Worm (Caenorhabditis elegans): ENCODE measurements around the gene pitr-2.
A peak's percentile ranks its signal among the peaks of the same experiment; 100 is the strongest.

The pitr-2 gene

DNA sequence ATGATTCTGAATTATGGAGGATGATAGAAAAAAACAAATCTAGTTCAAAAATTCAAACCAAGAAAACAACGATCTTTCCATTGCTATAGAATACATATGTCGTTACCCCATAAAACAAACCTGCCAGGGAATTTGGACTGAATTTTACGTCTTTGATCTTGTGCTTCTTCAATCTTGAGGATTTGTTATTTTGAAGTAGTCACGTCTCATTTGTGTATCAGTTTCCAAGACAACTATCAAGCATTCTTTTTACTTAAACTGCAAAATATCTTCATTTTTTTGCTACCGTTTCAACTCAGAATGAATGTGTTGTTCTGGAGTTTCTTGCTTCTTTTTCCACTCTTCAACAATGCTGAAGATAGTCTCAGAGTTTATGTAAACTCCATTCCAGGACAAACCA lies 6.8 kb downstream of the pitr-2 start, which contains the start of gene F21C10.19:
Gene F21C10.19, plus strand, starts transcription at position 301 of the 400 bp plus-strand sequence.
- TF ChIP-seq lin-1 (GFP tag; IDR thresholded peaks at IDR 0.05) (no peak), snpc-4 (tag; optimal IDR thresholded peaks at IDR 0.05) (no peak), ceh-28 (tag; optimal IDR thresholded peaks at IDR 0.05) (no peak), F44E2.7 (GFP tag; IDR thresholded peaks at IDR 0.05) (no peak), F26F4.8 (GFP tag; conservative IDR thresholded peaks at IDR 0.05) (no peak), saeg-2 (GFP tag; IDR thresholded peaks at IDR 0.05) (no peak), mdt-29 (GFP tag; IDR thresholded peaks at IDR 0.05) (no peak), ztf-7 (tag; optimal IDR thresholded peaks at IDR 0.05) (no peak), aha-1 (tag) (no peak)

DNA sequence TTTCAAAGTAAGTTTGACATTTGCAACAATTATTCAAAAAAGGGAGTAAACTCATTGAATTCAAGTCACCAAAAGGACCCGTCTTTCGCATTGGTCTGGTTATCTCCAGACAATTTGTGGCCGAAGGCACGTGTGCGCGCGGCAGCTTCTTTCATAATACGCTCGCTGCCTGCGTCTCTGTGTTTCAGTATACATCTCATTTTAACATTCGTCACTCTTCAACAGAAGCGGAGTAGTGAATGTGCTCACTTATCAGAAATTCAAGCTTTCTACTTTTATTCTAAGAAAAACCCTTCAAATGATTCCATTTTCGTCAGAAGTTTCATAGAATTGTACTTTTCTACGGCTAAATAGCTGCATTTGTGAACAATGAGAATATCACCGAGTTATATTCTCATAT lies 9.0 kb downstream of the pitr-2 start:
- TF ChIP-seq ces-1 (GFP tag; optimal IDR thresholded peaks at IDR 0.05) (peak; percentile 44), fkh-10 (GFP tag; optimal IDR thresholded peaks at IDR 0.05) (peak; percentile 15), daf-12 (tag; optimal IDR thresholded peaks at IDR 0.05) (no peak), nhr-48 (tag; optimal IDR thresholded peaks at IDR 0.05) (peak; percentile 41), lin-29 (GFP tag; IDR thresholded peaks at IDR 0.05) (no peak), mdl-1 (tag; optimal IDR thresholded peaks at IDR 0.05) (peak; percentile 64 to 93), dmd-6 (GFP tag; IDR thresholded peaks at IDR 0.05) (peak; percentile 41; the same call in 1 of the 2 replicates), mxl-3 (GFP tag; optimal IDR thresholded peaks at IDR 0.05) (peak; percentile 77), daf-19 (GFP tag; conservative IDR thresholded peaks at IDR 0.05) (no peak), zip-2 (tag; optimal IDR thresholded peaks at IDR 0.05) (no peak), hmg-1.1 (GFP tag; IDR thresholded peaks at IDR 0.05) (peak; percentile 69), hlh-30 (tag; optimal IDR thresholded peaks at IDR 0.05; ENCODE audit: insufficient read depth) (peak; percentile 86), snpc-1.2 (GFP tag; IDR thresholded peaks at IDR 0.05) (peak; percentile 45; the same call in 1 of the 2 replicates), F37D6.2 (tag; optimal IDR thresholded peaks at IDR 0.05) (peak; percentile 11), nhr-11 (tag; optimal IDR thresholded peaks at IDR 0.05) (peak; percentile 84), ctbp-1 (GFP tag; IDR thresholded peaks at IDR 0.05) (peak; percentile 70; the same call in 1 of the 2 replicates)

DNA sequence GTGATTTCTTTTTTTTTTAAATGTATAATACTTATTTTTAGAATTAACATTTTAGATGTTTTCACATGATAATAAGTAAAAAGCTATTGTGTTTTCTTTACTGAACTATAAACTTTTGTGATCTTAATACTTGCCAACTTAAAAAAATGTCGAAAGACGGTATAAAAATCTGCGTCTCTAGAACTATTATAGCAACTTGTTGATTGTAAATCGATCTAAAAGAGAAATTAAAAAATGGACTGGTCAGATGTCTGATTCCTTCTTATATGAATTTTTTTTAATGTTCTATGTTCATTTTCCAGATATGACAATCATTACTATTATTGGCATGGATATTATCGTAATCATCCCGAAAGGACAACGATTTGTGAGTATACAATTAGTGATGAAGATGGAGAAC lies 9.7 kb downstream of the pitr-2 start, which contains the start of gene F21C10.3:
Gene F21C10.3, plus strand, starts transcription at position 301 of the 400 bp plus-strand sequence.
- no peak for TF ChIP-seq set-16 (GFP tag; IDR thresholded peaks at IDR 0.05)
- TF ChIP-seq aha-1 (tag): peak; percentile 13

DNA sequence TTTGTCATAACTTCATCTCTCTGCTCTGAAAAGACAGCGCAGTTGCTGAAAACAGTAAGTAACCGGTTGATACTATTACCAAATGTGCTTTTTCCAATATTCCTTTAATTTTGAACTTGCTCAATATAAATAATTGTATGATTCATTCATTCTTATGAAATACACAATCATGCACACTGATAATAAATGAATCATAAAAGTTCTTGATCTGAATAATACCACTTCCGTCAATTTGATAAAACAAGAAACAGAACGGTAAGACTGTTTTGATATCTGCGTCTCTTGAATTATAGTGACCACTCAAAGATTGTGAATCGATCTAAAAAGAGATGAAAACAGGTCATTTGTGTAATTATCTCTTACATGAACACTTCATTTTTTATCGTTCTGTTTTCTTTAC lies 11.2 kb downstream of the pitr-2 start, which contains the start of gene F21C10.4:
Gene F21C10.4, plus strand, starts transcription at position 301 of the 400 bp plus-strand sequence.
- TF ChIP-seq dve-1 (tag; optimal IDR thresholded peaks at IDR 0.05; ENCODE audit: insufficient read depth) (no peak), aly-2 (tag; optimal IDR thresholded peaks at IDR 0.05) (no peak), lin-38 (GFP tag; IDR thresholded peaks at IDR 0.05) (no peak), jun-1 (tag; optimal IDR thresholded peaks at IDR 0.05) (no peak), lin-39 (tag; optimal IDR thresholded peaks at IDR 0.05) (no peak), egl-27 (tag; optimal IDR thresholded peaks at IDR 0.05) (no peak), fkh-10 (GFP tag; optimal IDR thresholded peaks at IDR 0.05) (no peak), F37D6.2 (tag; optimal IDR thresholded peaks at IDR 0.05) (no peak), hlh-11 (tag; optimal IDR thresholded peaks at IDR 0.05) (no peak), ces-1 (GFP tag; optimal IDR thresholded peaks at IDR 0.05) (no peak), spr-1 (tag; optimal IDR thresholded peaks at IDR 0.05) (no peak), madf-5 (GFP tag; IDR thresholded peaks at IDR 0.05) (no peak), mdt-29 (GFP tag; IDR thresholded peaks at IDR 0.05) (no peak)

DNA sequence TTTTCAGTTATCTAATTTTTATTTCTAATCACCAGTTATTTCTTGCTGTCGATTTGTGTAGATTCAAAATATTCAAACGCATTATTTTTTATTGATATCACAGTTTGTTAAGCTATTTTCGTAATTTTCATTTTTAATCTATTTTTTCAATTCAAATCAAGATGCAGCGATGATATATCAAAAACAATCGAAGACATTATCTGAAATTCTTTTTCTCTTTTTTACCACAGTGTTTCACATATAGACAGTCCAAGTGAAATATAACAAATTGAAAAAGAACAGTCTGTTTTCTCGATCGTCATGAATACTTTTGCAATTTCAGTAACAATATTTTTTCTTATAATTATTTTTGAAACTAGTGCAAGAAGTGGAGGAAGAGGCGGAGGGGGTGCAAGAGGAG lies 12.2 kb downstream of the pitr-2 start, which contains the start of gene F21C10.5:
Gene F21C10.5, plus strand, starts transcription at position 301 of the 400 bp plus-strand sequence.
- TF ChIP-seq ztf-11 (tag; optimal IDR thresholded peaks at IDR 0.05) (no peak), F37D6.2 (tag; optimal IDR thresholded peaks at IDR 0.05) (no peak), fos-1 (tag; optimal IDR thresholded peaks at IDR 0.05) (no peak), lin-13 (GFP tag; optimal IDR thresholded peaks at IDR 0.05) (no peak), dve-1 (tag; optimal IDR thresholded peaks at IDR 0.05; ENCODE audit: insufficient read depth) (no peak), tra-1 (GFP tag; IDR thresholded peaks at IDR 0.05) (no peak), F26F4.8 (GFP tag; conservative IDR thresholded peaks at IDR 0.05) (no peak), daf-12 (tag; optimal IDR thresholded peaks at IDR 0.05) (no peak), attf-4 (tag; optimal IDR thresholded peaks at IDR 0.05) (no peak), hif-1 (tag; optimal IDR thresholded peaks at IDR 0.05) (no peak), nhr-76 (tag; optimal IDR thresholded peaks at IDR 0.05) (no peak), mep-1 (tag; optimal IDR thresholded peaks at IDR 0.05) (no peak), set-16 (GFP tag; IDR thresholded peaks at IDR 0.05) (no peak)
